Fruit fly (Drosophila melanogaster): ENCODE measurements around the gene Tektin-C.

The Tektin-C gene

dm6 chr3L:5809201-5809584 is 12.8 kb upstream of the Tektin-C start (continued):
- TF ChIP-seq CG12769 (tag; optimal IDR thresholded peaks at IDR 0.05) (no peak), kah (GFP tag; optimal IDR thresholded peaks at IDR 0.05) (no peak), jigr1 (GFP tag; IDR thresholded peaks at IDR 0.05) (0 out of 3 replicates have a peak, but pooled peaks have one; percentile 21), nmo (GFP tag; optimal IDR thresholded peaks at IDR 0.05) (peak; percentile 57), CG18764 (GFP tag; optimal IDR thresholded peaks at IDR 0.05) (no peak), Mrtf (GFP tag; IDR thresholded peaks at IDR 0.05) (no peak), crol (GFP tag; IDR thresholded peaks at IDR 0.05) (no peak), CG8290 (GFP tag; optimal IDR thresholded peaks at IDR 0.05) (no peak), CG8290 (tag; optimal IDR thresholded peaks at IDR 0.05) (no peak), CG10979 (tag; optimal IDR thresholded peaks at IDR 0.05) (peak; percentile 38), CrebB (tag; optimal IDR thresholded peaks at IDR 0.05) (no peak), Deaf1 (tag; optimal IDR thresholded peaks at IDR 0.05) (no peak), CG34376 (GFP tag; optimal IDR thresholded peaks at IDR 0.05) (no peak), CG31388 (GFP tag; optimal IDR thresholded peaks at IDR 0.05) (no peak), CG34224 (GFP tag; IDR thresholded peaks at IDR 0.05; ENCODE audit: partially characterized antibody) (no peak), tup (GFP tag; optimal IDR thresholded peaks at IDR 0.05) (no peak), CG15514 (GFP tag; optimal IDR thresholded peaks at IDR 0.05) (no peak), wor (GFP tag; IDR thresholded peaks at IDR 0.05) (no peak), CG13894 (tag; optimal IDR thresholded peaks at IDR 0.05) (no peak), onecut (GFP tag; IDR thresholded peaks at IDR 0.05) (no peak), CG15073 (GFP tag; optimal IDR thresholded peaks at IDR 0.05) (no peak), Opbp (GFP tag; IDR thresholded peaks at IDR 0.05; ENCODE audit: partially characterized antibody) (no peak), tap (tag; optimal IDR thresholded peaks at IDR 0.05) (no peak), Meics (GFP tag; optimal IDR thresholded peaks at IDR 0.05) (peak; percentile 18), dmrt99B (tag; optimal IDR thresholded peaks at IDR 0.05) (peak; percentile 33), hth (optimal IDR thresholded peaks at IDR 0.05) (no peak), usp (GFP tag; optimal IDR thresholded peaks at IDR 0.05) (no peak), bigmax (GFP tag; optimal IDR thresholded peaks at IDR 0.05) (no peak), CG3838 (GFP tag; optimal IDR thresholded peaks at IDR 0.05) (no peak), slbo (GFP tag; IDR thresholded peaks at IDR 0.05) (no peak), Myb (GFP tag; optimal IDR thresholded peaks at IDR 0.05) (no peak), bab2 (GFP tag; optimal IDR thresholded peaks at IDR 0.05) (peak; percentile 12), eyg (GFP tag; optimal IDR thresholded peaks at IDR 0.05) (no peak), aop (GFP tag; IDR thresholded peaks at IDR 0.05) (no peak), Dek (tag; optimal IDR thresholded peaks at IDR 0.05) (no peak), CG17361 (GFP tag; IDR thresholded peaks at IDR 0.05) (peak; percentile 79; the same call in 2 of the 3 replicates), crc (GFP tag; optimal IDR thresholded peaks at IDR 0.05) (no peak), tgo (GFP tag; IDR thresholded peaks at IDR 0.05) (peak; percentile 18; the same call in 1 of the 3 replicates), disco-r (GFP tag; optimal IDR thresholded peaks at IDR 0.05) (no peak), Abd-B (GFP tag; optimal IDR thresholded peaks at IDR 0.05) (no peak), CG7839 (tag; optimal IDR thresholded peaks at IDR 0.05) (peak; percentile 20), Gsc (GFP tag; IDR thresholded peaks at IDR 0.05) (no peak), CG1602 (GFP tag; optimal IDR thresholded peaks at IDR 0.05) (no peak), Eip74EF (GFP tag; optimal IDR thresholded peaks at IDR 0.05) (peak in 1 of 2 experiments; percentile 27), CG7556 (GFP tag; optimal IDR thresholded peaks at IDR 0.05) (peak; percentile 53), HLH3B (GFP tag; IDR thresholded peaks at IDR 0.05) (no peak), dmrt11E (tag; optimal IDR thresholded peaks at IDR 0.05) (peak; percentile 35), E2f2 (GFP tag; IDR thresholded peaks at IDR 0.05) (no peak), sens-2 (GFP tag; IDR thresholded peaks at IDR 0.05) (no peak), YL-1 (GFP tag; optimal IDR thresholded peaks at IDR 0.05) (no peak), CG11695 (GFP tag; IDR thresholded peaks at IDR 0.05) (0 out of 3 replicates have a peak, but pooled peaks have one; percentile 21), rib (GFP tag; IDR thresholded peaks at IDR 0.05) (no peak)

Measured in whole organism, embryonic.